Fruit fly (Drosophila melanogaster): ENCODE data around the gene CG18231.

CG18231 gene

dm6 chr3L:18605172-18605571 lies 2.1 kb upstream of the CG18231 start, which contains the start of gene CG18233:
Gene CG18233 (plus strand): TSS chr3L:18605472.
- TF ChIP-seq Ets21C (GFP tag; optimal IDR thresholded peaks at IDR 0.05) (no peak), CG4318 (GFP tag; optimal IDR thresholded peaks at IDR 0.05) (no peak), CG9139 (GFP tag; optimal IDR thresholded peaks at IDR 0.05) (no peak)

DNA sequence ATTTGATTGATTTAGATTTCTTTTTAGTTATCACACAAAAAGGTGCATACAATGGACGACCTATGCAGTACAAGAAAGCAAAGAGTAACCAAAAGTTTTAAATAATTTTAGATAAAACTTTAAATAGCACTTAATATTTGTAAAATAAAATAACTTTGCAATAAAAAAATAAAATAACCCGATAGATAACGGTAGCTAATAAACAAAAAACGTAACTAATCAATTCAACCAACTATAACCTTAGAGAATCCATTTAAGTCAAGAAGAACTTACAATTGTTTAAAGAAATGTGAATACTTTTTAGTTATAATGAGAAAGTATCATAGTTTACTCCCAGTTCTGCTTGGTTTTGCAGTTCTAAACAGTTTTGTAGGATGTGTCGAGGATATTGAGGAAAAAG lies 2.1 kb downstream of the CG18231 start, which contains the start of gene CG32201:
CG32201 (plus strand) TSS at position 301 of the 400 bp plus-strand sequence.
- TF ChIP-seq net (GFP tag; optimal IDR thresholded peaks at IDR 0.05) (no peak), CG8632 (GFP tag; optimal IDR thresholded peaks at IDR 0.05) (no peak), Eip78C (GFP tag) (no peak), CG32006 (GFP tag; optimal IDR thresholded peaks at IDR 0.05) (no peak), dac (GFP tag; optimal IDR thresholded peaks at IDR 0.05) (no peak), lz (GFP tag; optimal IDR thresholded peaks at IDR 0.05) (no peak), Blimp-1 (GFP tag; optimal IDR thresholded peaks at IDR 0.05) (no peak), CG4318 (GFP tag; optimal IDR thresholded peaks at IDR 0.05) (no peak), CG8319 (GFP tag; optimal IDR thresholded peaks at IDR 0.05) (no peak), CG11902 (GFP tag; optimal IDR thresholded peaks at IDR 0.05) (no peak), CG6854 (GFP tag; optimal IDR thresholded peaks at IDR 0.05) (no peak)

- TF ChIP-seq Sox15 (GFP tag; optimal IDR thresholded peaks at IDR 0.05): no peak
- no peak for TF ChIP-seq salr (GFP tag; optimal IDR thresholded peaks at IDR 0.05)
- no peak for TF ChIP-seq CG3032 (tag; optimal IDR thresholded peaks at IDR 0.05)
- TF ChIP-seq Eip93F (GFP tag; optimal IDR thresholded peaks at IDR 0.05): no peak
- TF ChIP-seq CG6854 (GFP tag; optimal IDR thresholded peaks at IDR 0.05): no peak
These were observed 4.3 kb downstream of the CG18231 start, which contains the start of gene CG32199 for dm6 chr3L:18611600-18611999. Gene CG32199 (plus strand): TSS chr3L:18611900.

DNA sequence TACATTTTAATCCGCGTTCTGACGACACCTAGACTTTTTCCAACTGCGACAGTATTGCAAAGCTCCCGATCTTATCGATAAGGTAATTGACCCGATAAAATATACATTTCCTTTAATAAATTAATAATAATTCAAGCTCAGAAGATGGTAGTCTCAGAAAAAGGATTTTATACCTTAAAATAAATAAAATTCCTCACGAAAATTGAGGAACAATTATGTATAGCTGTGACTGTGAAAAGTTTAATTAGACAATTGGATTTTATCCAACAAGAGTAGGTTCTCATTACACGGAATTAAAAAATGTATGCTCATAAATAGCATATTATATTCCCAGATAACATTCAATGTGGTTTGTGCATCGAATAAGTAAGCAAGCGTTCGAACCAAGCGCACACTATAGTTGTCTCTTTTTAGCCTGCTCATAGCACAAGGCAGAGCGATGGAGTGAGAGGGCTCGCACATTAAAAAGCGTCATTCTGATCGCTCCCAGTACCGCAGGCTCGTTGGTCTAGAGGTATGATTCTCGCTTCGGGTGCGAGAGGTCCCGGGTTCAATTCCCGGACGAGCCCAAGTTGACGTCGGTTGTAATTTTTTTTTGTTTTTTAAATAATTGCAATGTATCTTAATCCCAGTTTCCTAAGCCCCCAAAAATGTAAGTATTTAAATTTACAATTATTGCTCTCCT lies 10.8 kb downstream of the CG18231 start, which contains the start of the genes CG13380 and CG4174:
CG13380 (minus strand) TSS at position 51 of the 685 bp plus-strand sequence.
CG4174 (minus strand) TSS at position 51 of the 685 bp plus-strand sequence.
- no peak for TF ChIP-seq CG31627 (GFP tag; optimal IDR thresholded peaks at IDR 0.05)
- TF ChIP-seq topi (GFP tag; optimal IDR thresholded peaks at IDR 0.05): no peak
- peak; percentile 67 for TF ChIP-seq svp (GFP tag)
- TF ChIP-seq Smox (GFP tag; optimal IDR thresholded peaks at IDR 0.05): no peak

- no peak for TF ChIP-seq CG32006 (GFP tag; optimal IDR thresholded peaks at IDR 0.05)
- TF ChIP-seq salr (GFP tag; optimal IDR thresholded peaks at IDR 0.05): no peak
- no peak for TF ChIP-seq CG10669 (GFP tag; optimal IDR thresholded peaks at IDR 0.05)
- no peak for TF ChIP-seq Sox14 (GFP tag; optimal IDR thresholded peaks at IDR 0.05)
- TF ChIP-seq Sox15 (GFP tag; optimal IDR thresholded peaks at IDR 0.05): no peak
- peak; percentile 51 for TF ChIP-seq OdsH (GFP tag; optimal IDR thresholded peaks at IDR 0.05)
- peak; percentile 50 for TF ChIP-seq Met (GFP tag; optimal IDR thresholded peaks at IDR 0.05)
- TF ChIP-seq eg (GFP tag; IDR thresholded peaks at IDR 0.05): peak; percentile 31; the same call in 2 of the 3 replicates
- peak; percentile 8 for TF ChIP-seq Hr39 (GFP tag; optimal IDR thresholded peaks at IDR 0.05)
- TF ChIP-seq fd85E (GFP tag; optimal IDR thresholded peaks at IDR 0.05): no peak
- peak; percentile 54 for TF ChIP-seq CG3919 (GFP tag; optimal IDR thresholded peaks at IDR 0.05)
- TF ChIP-seq svp (GFP tag): peak; percentile 96
- no peak for TF ChIP-seq CG8119 (GFP tag; IDR thresholded peaks at IDR 0.05)
- TF ChIP-seq CG15336 (GFP tag; IDR thresholded peaks at IDR 0.05): peak; percentile 64
- peak; percentile 26 for TF ChIP-seq Ets21C (GFP tag; optimal IDR thresholded peaks at IDR 0.05)
- TF ChIP-seq CG8319 (GFP tag; optimal IDR thresholded peaks at IDR 0.05): no peak
- TF ChIP-seq fkh (GFP tag; optimal IDR thresholded peaks at IDR 0.05): no peak
- no peak for TF ChIP-seq Hr38 (GFP tag; optimal IDR thresholded peaks at IDR 0.05)
- peak; percentile 19 for TF ChIP-seq CG31627 (GFP tag; optimal IDR thresholded peaks at IDR 0.05)
- peak; percentile 40 for TF ChIP-seq net (GFP tag; optimal IDR thresholded peaks at IDR 0.05)
- TF ChIP-seq CG6276 (GFP tag; optimal IDR thresholded peaks at IDR 0.05): no peak
- no peak for TF ChIP-seq CG16779 (tag; optimal IDR thresholded peaks at IDR 0.05)
- peak; percentile 44 for TF ChIP-seq vri (GFP tag; optimal IDR thresholded peaks at IDR 0.05)
- peak; percentile 58 for TF ChIP-seq Eip93F (GFP tag; optimal IDR thresholded peaks at IDR 0.05)
- TF ChIP-seq Gug (GFP tag; IDR thresholded peaks at IDR 0.05): no peak
- TF ChIP-seq dac (GFP tag; optimal IDR thresholded peaks at IDR 0.05): no peak
- peak; percentile 17 for TF ChIP-seq CG34406 (GFP tag; optimal IDR thresholded peaks at IDR 0.05)
- no peak for TF ChIP-seq CG8632 (GFP tag; optimal IDR thresholded peaks at IDR 0.05)
- TF ChIP-seq Ets96B (tag; optimal IDR thresholded peaks at IDR 0.05): no peak
- peak; percentile 9 for TF ChIP-seq CG10631 (GFP tag; optimal IDR thresholded peaks at IDR 0.05)
These were observed 13.9 kb downstream of the CG18231 start for dm6 chr3L:18620988-18621734.

Measured in whole organism, prepupa.